Worm (Caenorhabditis elegans): ENCODE measurements around the gene frpr-16.

DNA sequence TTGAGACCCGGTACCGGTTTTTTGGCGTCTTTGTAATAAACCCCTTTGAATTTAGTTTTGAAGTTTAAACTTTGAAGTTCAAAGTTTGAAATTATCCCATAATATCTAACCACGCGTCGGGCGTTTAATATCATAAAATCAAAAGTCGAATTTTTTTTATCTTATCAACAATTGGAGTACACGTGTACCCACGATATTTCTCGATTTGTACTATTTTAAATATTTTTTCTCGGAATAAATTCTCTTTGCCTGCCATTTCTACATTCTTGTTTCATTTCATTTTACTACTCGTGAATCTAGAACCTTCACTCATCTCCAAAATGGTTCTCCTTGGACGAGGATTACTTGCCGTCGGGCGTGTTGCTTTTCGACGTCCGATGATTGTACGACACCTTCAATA, 19.1 kb upstream of the frpr-16 start, which contains the start of gene gldc-1:
- no peak for TF ChIP-seq ceh-82 (tag; optimal IDR thresholded peaks at IDR 0.05)
- no peak for TF ChIP-seq ama-1 (optimal IDR thresholded peaks at IDR 0.05)
- TF ChIP-seq nhr-23 (tag; optimal IDR thresholded peaks at IDR 0.05): no peak
